Fruit fly (Drosophila melanogaster): ENCODE measurements around the gene CG33325.

Gene CG33325

dm6 chr3R:8670529-8671491 is 9.0 kb downstream of the CG33325 start, which contains the start of gene p:
Gene p, minus strand, starts transcription at chr3R:8670684.
- TF ChIP-seq Hr96 (GFP tag; optimal IDR thresholded peaks at IDR 0.05): peak; percentile 24
- peak; percentile 64 for TF ChIP-seq bab1 (GFP tag; optimal IDR thresholded peaks at IDR 0.05)
- TF ChIP-seq toe (GFP tag; optimal IDR thresholded peaks at IDR 0.05): peak; percentile 45
- TF ChIP-seq tj (GFP tag; optimal IDR thresholded peaks at IDR 0.05): peak; percentile 89
- TF ChIP-seq CG33017 (tag; optimal IDR thresholded peaks at IDR 0.05): peak; percentile 64
- peak; percentile 69 for TF ChIP-seq CG7045 (GFP tag; optimal IDR thresholded peaks at IDR 0.05)
- no peak for TF ChIP-seq CG11617 (GFP tag; optimal IDR thresholded peaks at IDR 0.05)
- peak; percentile 54 for TF ChIP-seq CG5204 (GFP tag; optimal IDR thresholded peaks at IDR 0.05)
- TF ChIP-seq pad (GFP tag; optimal IDR thresholded peaks at IDR 0.05): peak; percentile 35
- TF ChIP-seq CG1620 (GFP tag; optimal IDR thresholded peaks at IDR 0.05): peak; percentile 21
- TF ChIP-seq cnc (optimal IDR thresholded peaks at IDR 0.05): no peak
- TF ChIP-seq cic (GFP tag; optimal IDR thresholded peaks at IDR 0.05): peak; percentile 78
- TF ChIP-seq Crg-1 (GFP tag; optimal IDR thresholded peaks at IDR 0.05): peak; percentile 21
- peak; percentile 9 for TF ChIP-seq Mnt (GFP tag; optimal IDR thresholded peaks at IDR 0.05)
- peak; percentile 35 for TF ChIP-seq CG14711 (tag; optimal IDR thresholded peaks at IDR 0.05)
- TF ChIP-seq Clk (GFP tag; optimal IDR thresholded peaks at IDR 0.05): no peak
- TF ChIP-seq CG12768 (GFP tag; optimal IDR thresholded peaks at IDR 0.05): peak; percentile 34
- peak; percentile 36 for TF ChIP-seq ovo (GFP tag; optimal IDR thresholded peaks at IDR 0.05)
- TF ChIP-seq kay (GFP tag; ENCODE audit: borderline replicate concordance): peak; percentile 71
- peak; percentile 41 for TF ChIP-seq CG7101 (tag; optimal IDR thresholded peaks at IDR 0.05)

DNA sequence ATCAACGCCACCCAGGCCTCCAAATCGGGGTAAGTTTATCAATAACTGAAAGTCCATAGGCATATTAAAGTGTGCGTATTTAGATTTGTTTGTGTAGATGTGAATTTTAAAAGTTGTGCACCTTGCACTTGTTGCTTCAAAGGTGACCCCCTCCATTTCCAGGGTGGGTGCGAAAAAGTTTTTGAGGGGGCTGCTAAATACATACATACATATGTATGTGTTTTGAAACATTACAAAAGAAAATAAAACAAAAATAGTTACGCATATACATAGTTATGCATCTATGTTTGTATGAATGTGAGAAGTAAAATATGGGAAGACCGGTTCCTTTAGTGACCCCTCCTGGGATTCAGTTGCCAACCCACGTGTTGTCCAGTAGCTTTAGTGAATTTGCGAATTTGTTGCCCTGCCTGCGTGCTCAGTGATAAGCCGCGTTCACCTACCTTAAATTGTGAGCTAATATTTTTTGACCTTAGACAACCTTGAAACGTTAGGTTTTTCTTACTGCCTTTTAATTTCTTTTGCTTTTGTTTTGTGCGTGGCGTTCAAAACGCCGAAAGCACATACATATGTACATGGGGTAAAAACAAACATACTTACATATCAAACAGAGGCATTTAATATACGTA is 9.8 kb downstream of the CG33325 start:
- no peak for TF ChIP-seq CG7101 (tag; optimal IDR thresholded peaks at IDR 0.05)
- no peak for TF ChIP-seq Hr96 (GFP tag; optimal IDR thresholded peaks at IDR 0.05)
- TF ChIP-seq Mnt (GFP tag; optimal IDR thresholded peaks at IDR 0.05): peak; percentile 77
- TF ChIP-seq Clk (GFP tag; optimal IDR thresholded peaks at IDR 0.05): no peak
- no peak for TF ChIP-seq CG12768 (GFP tag; optimal IDR thresholded peaks at IDR 0.05)
- no peak for TF ChIP-seq tj (GFP tag; optimal IDR thresholded peaks at IDR 0.05)
- no peak for TF ChIP-seq CG5204 (GFP tag; optimal IDR thresholded peaks at IDR 0.05)
- no peak for TF ChIP-seq bab1 (GFP tag; optimal IDR thresholded peaks at IDR 0.05)
- no peak for TF ChIP-seq cic (GFP tag; optimal IDR thresholded peaks at IDR 0.05)
- peak; percentile 8 for TF ChIP-seq CG33017 (tag; optimal IDR thresholded peaks at IDR 0.05)
- TF ChIP-seq kay (GFP tag; ENCODE audit: borderline replicate concordance): no peak
- no peak for TF ChIP-seq toe (GFP tag; optimal IDR thresholded peaks at IDR 0.05)
- no peak for TF ChIP-seq CG11617 (GFP tag; optimal IDR thresholded peaks at IDR 0.05)
- TF ChIP-seq cnc (optimal IDR thresholded peaks at IDR 0.05): no peak
- no peak for TF ChIP-seq CG1620 (GFP tag; optimal IDR thresholded peaks at IDR 0.05)
- no peak for TF ChIP-seq CG7045 (GFP tag; optimal IDR thresholded peaks at IDR 0.05)
- TF ChIP-seq pad (GFP tag; optimal IDR thresholded peaks at IDR 0.05): no peak

- TF ChIP-seq bab1 (GFP tag; optimal IDR thresholded peaks at IDR 0.05) (peak; percentile 97), ovo (GFP tag; optimal IDR thresholded peaks at IDR 0.05) (peak; percentile 91), toe (GFP tag; optimal IDR thresholded peaks at IDR 0.05) (peak; percentile 98), CG12768 (GFP tag; optimal IDR thresholded peaks at IDR 0.05) (peak; percentile 98), pad (GFP tag; optimal IDR thresholded peaks at IDR 0.05) (peak; percentile 99), CG33017 (tag; optimal IDR thresholded peaks at IDR 0.05) (peak; percentile 98), CG7101 (tag; optimal IDR thresholded peaks at IDR 0.05) (peak; percentile 97), kay (GFP tag; ENCODE audit: borderline replicate concordance) (peak; percentile 98), Crg-1 (GFP tag; optimal IDR thresholded peaks at IDR 0.05) (peak; percentile 95), CG7045 (GFP tag; optimal IDR thresholded peaks at IDR 0.05) (peak; percentile 97), CG1620 (GFP tag; optimal IDR thresholded peaks at IDR 0.05) (peak; percentile 95), cic (GFP tag; optimal IDR thresholded peaks at IDR 0.05) (peak; percentile 93), CG11617 (GFP tag; optimal IDR thresholded peaks at IDR 0.05) (peak; percentile 98), cnc (optimal IDR thresholded peaks at IDR 0.05) (no peak), CG14711 (tag; optimal IDR thresholded peaks at IDR 0.05) (peak; percentile 93), Clk (GFP tag; optimal IDR thresholded peaks at IDR 0.05) (peak; percentile 97), Mnt (GFP tag; optimal IDR thresholded peaks at IDR 0.05) (peak; percentile 95), Hr96 (GFP tag; optimal IDR thresholded peaks at IDR 0.05) (peak; percentile 97), CG5204 (GFP tag; optimal IDR thresholded peaks at IDR 0.05) (no peak), tj (GFP tag; optimal IDR thresholded peaks at IDR 0.05) (peak; percentile 90)
Measured at dm6 chr3R:8669029-8669707, 10.7 kb downstream of the CG33325 start.

DNA sequence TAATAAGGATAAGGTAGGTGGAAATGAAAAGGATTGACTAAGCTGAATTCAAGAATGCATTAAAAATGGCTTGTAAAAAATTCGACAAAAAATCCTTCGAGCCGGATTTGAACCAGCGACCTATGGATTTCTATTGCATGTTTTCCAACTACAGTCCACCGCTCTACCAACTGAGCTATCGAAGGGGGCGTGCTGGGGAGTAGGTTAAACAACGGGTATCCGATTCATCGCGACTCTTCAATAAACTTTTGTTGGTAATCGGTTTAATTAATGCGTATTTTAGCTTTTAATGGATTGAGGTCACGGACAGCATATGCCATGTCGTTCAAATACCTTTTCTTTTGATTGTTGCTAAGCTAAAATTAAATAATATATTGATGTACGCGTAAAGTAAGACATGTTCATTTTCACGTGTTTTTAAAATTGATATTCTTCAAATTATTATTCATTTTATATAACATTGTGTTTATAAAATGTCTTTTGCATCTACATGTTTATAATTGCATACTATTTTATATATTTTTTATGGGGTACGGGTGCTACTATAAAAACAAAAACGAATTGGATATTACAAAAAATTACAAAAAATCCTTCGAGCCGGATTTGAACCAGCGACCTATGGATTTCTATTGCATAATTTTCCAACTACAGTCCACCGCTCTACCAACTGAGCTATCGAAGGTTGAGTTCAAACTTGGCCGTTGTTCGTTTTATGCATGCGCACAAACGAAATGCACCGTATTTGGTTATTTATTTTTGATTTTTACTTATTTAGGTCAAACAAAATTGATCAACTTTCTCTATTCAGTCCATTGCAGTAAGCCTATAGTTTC is 11.6 kb downstream of the CG33325 start:
- TF ChIP-seq tj (GFP tag; optimal IDR thresholded peaks at IDR 0.05) (no peak), kay (GFP tag; ENCODE audit: borderline replicate concordance) (peak; percentile 76), CG12768 (GFP tag; optimal IDR thresholded peaks at IDR 0.05) (peak; percentile 5)

Data from whole organism, adult.